Fruit fly (Drosophila melanogaster) whole organism, embryonic: Measurements from ENCODE around the gene Chchd2.

ENCODE experiments used
- Adf1 ChIP-seq: fragments of 200-800 bp; sonication (Bioruptor generic); IDR thresholded peaks from 2 replicates; pipeline ENCODE4 v1.3.6; 2022; ENCODE audit warnings: missing biosample characterization, missing genetic modification characterization
- Awh ChIP-seq: fragments of 200-800 bp; sonication (Bioruptor generic); IDR thresholded peaks from 2 replicates; pipeline ENCODE4, ENCODE4 v1.3.6; 2022; ENCODE audit warnings: missing biosample characterization, missing genetic modification characterization
- BEAF-32 ChIP-seq: fragments of 200-800 bp; sonication (Bioruptor generic); optimal IDR thresholded peaks from 3 replicates; lab custom pipeline; 2017; ENCODE audit warnings: missing biosample characterization, missing genetic modification characterization, mild to moderate bottlenecking, moderate library complexity, missing genetic modification reagents
- C15 ChIP-seq: fragments of 200-800 bp; sonication (Bioruptor generic); IDR thresholded peaks from 3 replicates; pipeline ENCODE4 v1.3.6; 2022; ENCODE audit warnings: missing biosample characterization, missing genetic modification characterization
- CG10431 ChIP-seq: fragments of 200-800 bp; sonication (Bioruptor generic); optimal IDR thresholded peaks from 3 replicates; lab custom pipeline; 2018; ENCODE audit warnings: missing biosample characterization, mild to moderate bottlenecking, missing genetic modification characterization
- CG10654 ChIP-seq: fragments of 200-800 bp; sonication (Bioruptor generic); optimal IDR thresholded peaks from 2 replicates; lab custom pipeline; 2016; ENCODE audit warnings: missing biosample characterization, missing genetic modification characterization
- CG11560 ChIP-seq: fragments of 200-800 bp; sonication (Bioruptor generic); IDR thresholded peaks from 3 replicates; pipeline ENCODE4 v1.3.6; 2022; ENCODE audit warnings: missing biosample characterization, missing genetic modification characterization
- CG11695 ChIP-seq: fragments of 200-800 bp; sonication (Bioruptor generic); IDR thresholded peaks from 3 replicates; pipeline ENCODE4 v1.3.6; 2022; ENCODE audit warnings: missing biosample characterization, missing genetic modification characterization
- CG13894 ChIP-seq: fragments of 200-800 bp; sonication (Bioruptor generic); optimal IDR thresholded peaks from 3 replicates; lab custom pipeline; 2018; ENCODE audit warnings: missing biosample characterization, mild to moderate bottlenecking, missing genetic modification characterization, moderate library complexity
- CG1529 ChIP-seq: fragments of 200-800 bp; sonication (Bioruptor generic); optimal IDR thresholded peaks from 3 replicates; lab custom pipeline; 2018; ENCODE audit warnings: missing biosample characterization, missing genetic modification characterization
- CG15696 ChIP-seq: fragments of 200-800 bp; sonication (Bioruptor generic); optimal IDR thresholded peaks from 2 replicates; lab custom pipeline; 2019; ENCODE audit warnings: missing biosample characterization, mild to moderate bottlenecking, missing genetic modification characterization, moderate library complexity
- CG1603 ChIP-seq: fragments of 200-800 bp; sonication (Bioruptor generic); optimal IDR thresholded peaks from 2 replicates; lab custom pipeline; 2019; ENCODE audit warnings: missing biosample characterization, mild to moderate bottlenecking, missing genetic modification characterization, moderate library complexity
- CG18262 ChIP-seq: fragments of 200-800 bp; optimal IDR thresholded peaks from 3 replicates; lab custom pipeline; 2019; ENCODE audit warnings: missing biosample characterization, mild to moderate bottlenecking, missing genetic modification characterization, moderate library complexity
- CG30403 ChIP-seq: fragments of 200-800 bp; sonication (Bioruptor generic); optimal IDR thresholded peaks from 3 replicates; lab custom pipeline; 2016; ENCODE audit warnings: missing biosample characterization, missing genetic modification characterization
- CG32532 ChIP-seq: fragments of 200-800 bp; sonication (Bioruptor generic); IDR thresholded peaks from 2 replicates; pipeline ENCODE4 v1.3.6; 2022; ENCODE audit warnings: missing biosample characterization, missing genetic modification characterization
- CG3407 ChIP-seq: fragments of 200-800 bp; sonication (Bioruptor generic); optimal IDR thresholded peaks from 2 replicates; lab custom pipeline; 2018; ENCODE audit warnings: missing biosample characterization, mild to moderate bottlenecking, missing genetic modification characterization
- CG3726 ChIP-seq: fragments of 200-800 bp; sonication (Bioruptor generic); IDR thresholded peaks from 3 replicates; pipeline ENCODE4, ENCODE4 v1.3.6; 2022; ENCODE audit warnings: missing biosample characterization, missing genetic modification characterization
- CG7839 ChIP-seq: fragments of 200-800 bp; sonication (Bioruptor generic); optimal IDR thresholded peaks from 3 replicates; lab custom pipeline; 2018; ENCODE audit warnings: missing biosample characterization, mild to moderate bottlenecking, missing genetic modification characterization, moderate library complexity
- CG8359 ChIP-seq: fragments of 200-800 bp; sonication (Bioruptor generic); optimal IDR thresholded peaks from 2 replicates; lab custom pipeline; 2017; ENCODE audit warnings: missing biosample characterization, mild to moderate bottlenecking, missing genetic modification characterization, borderline replicate concordance
- CG9727 ChIP-seq: fragments of 200-800 bp; sonication (Bioruptor generic); optimal IDR thresholded peaks from 3 replicates; lab custom pipeline; 2017; ENCODE audit warnings: missing biosample characterization, mild to moderate bottlenecking, missing genetic modification characterization
- Med ChIP-seq: fragments of 200-800 bp; sonication (Bioruptor generic); peaks from one replicate; lab custom pipeline; 2016; ENCODE audit warnings: missing biosample characterization, missing genetic modification characterization, mild to moderate bottlenecking, inconsistent platforms, moderate library complexity
- NC2α ChIP-seq: fragments of 200-800 bp; sonication (Bioruptor generic); optimal IDR thresholded peaks from 2 replicates; lab custom pipeline; 2016; ENCODE audit warnings: missing biosample characterization, missing genetic modification characterization
- NC2β ChIP-seq: fragments of 200-800 bp; sonication (Bioruptor generic); optimal IDR thresholded peaks from 2 replicates; lab custom pipeline; 2016; ENCODE audit warnings: missing biosample characterization, missing genetic modification characterization
- NfI ChIP-seq: fragments of 200-800 bp; sonication (Bioruptor generic); optimal IDR thresholded peaks from 3 replicates; lab custom pipeline; 2018; ENCODE audit warnings: missing biosample characterization, mild to moderate bottlenecking, missing genetic modification characterization, moderate library complexity
- Oli ChIP-seq: fragments of 200-800 bp; sonication (Bioruptor generic); optimal IDR thresholded peaks from 2 replicates; lab custom pipeline; 2018; ENCODE audit warnings: missing biosample characterization, mild to moderate bottlenecking, missing genetic modification characterization, moderate library complexity
- PHDP ChIP-seq: fragments of 200-800 bp; sonication (Bioruptor generic); optimal IDR thresholded peaks from 3 replicates; lab custom pipeline; 2018; ENCODE audit warnings: missing biosample characterization, mild to moderate bottlenecking, missing genetic modification characterization, moderate library complexity
- Rfx ChIP-seq: fragments of 200-800 bp; sonication (Bioruptor generic); IDR thresholded peaks from 2 replicates; pipeline ENCODE4 v1.3.6; 2022; ENCODE audit warnings: missing biosample characterization, missing genetic modification characterization
- Sox100B ChIP-seq: fragments of 200-800 bp; sonication (Bioruptor generic); optimal IDR thresholded peaks from 3 replicates; lab custom pipeline; 2018; ENCODE audit warnings: missing biosample characterization, mild to moderate bottlenecking, missing genetic modification characterization
- Sox102F ChIP-seq: fragments of 200-800 bp; sonication (Bioruptor generic); optimal IDR thresholded peaks from 2 replicates; lab custom pipeline; 2018; ENCODE audit warnings: missing biosample characterization, mild to moderate bottlenecking, missing genetic modification characterization, moderate library complexity
- ac ChIP-seq: fragments of 200-800 bp; sonication (Bioruptor generic); optimal IDR thresholded peaks from 3 replicates; lab custom pipeline; 2017; ENCODE audit warnings: missing biosample characterization, mild to moderate bottlenecking, missing genetic modification characterization
- ato ChIP-seq: fragments of 200-800 bp; sonication (Bioruptor generic); IDR thresholded peaks from 2 replicates; pipeline ENCODE4 v1.3.6; 2022; ENCODE audit warnings: missing biosample characterization, missing genetic modification characterization; ENCODE audit not compliant: partially characterized antibody
- az2 ChIP-seq: fragments of 200-800 bp; sonication (Bioruptor generic); optimal IDR thresholded peaks from 3 replicates; lab custom pipeline; 2016; ENCODE audit warnings: missing biosample characterization, missing genetic modification characterization
- caup ChIP-seq: fragments of 200-800 bp; sonication (Bioruptor generic); optimal IDR thresholded peaks from 3 replicates; lab custom pipeline; 2017; ENCODE audit warnings: missing biosample characterization, mild to moderate bottlenecking, missing genetic modification characterization, moderate library complexity; ENCODE audit not compliant: severe bottlenecking
- dm ChIP-seq: fragments of 200-800 bp; sonication (Bioruptor generic); optimal IDR thresholded peaks from 3 replicates; lab custom pipeline; 2016; ENCODE audit warnings: missing biosample characterization, missing genetic modification characterization
- emc ChIP-seq: fragments of 200-800 bp; sonication (Bioruptor generic); optimal IDR thresholded peaks from 2 replicates; lab custom pipeline; 2016; ENCODE audit warnings: missing biosample characterization, missing genetic modification characterization
- fd102C ChIP-seq: fragments of 200-800 bp; sonication (Bioruptor generic); optimal IDR thresholded peaks from 2 replicates; lab custom pipeline; 2018; ENCODE audit warnings: missing biosample characterization, mild to moderate bottlenecking, missing genetic modification characterization, moderate library complexity
- kni ChIP-seq: fragments of 200-800 bp; sonication (Bioruptor generic); optimal IDR thresholded peaks from 3 replicates; lab custom pipeline; 2017; ENCODE audit warnings: mild to moderate bottlenecking, missing biosample characterization, missing genetic modification reagents, missing genetic modification characterization
- lab ChIP-seq: fragments of 200-800 bp; sonication (Bioruptor generic); optimal IDR thresholded peaks from 3 replicates; lab custom pipeline; 2017; ENCODE audit warnings: missing biosample characterization, missing genetic modification characterization, mild to moderate bottlenecking, moderate library complexity, missing genetic modification reagents
- lbe ChIP-seq: fragments of 200-800 bp; sonication (Bioruptor generic); optimal IDR thresholded peaks from 2 replicates; lab custom pipeline; 2016; ENCODE audit warnings: missing biosample characterization, mild to moderate bottlenecking, missing genetic modification characterization
- nerfin-1 ChIP-seq: fragments of 200-800 bp; sonication (Bioruptor generic); optimal IDR thresholded peaks from 3 replicates; lab custom pipeline; 2019; ENCODE audit warnings: missing biosample characterization, mild to moderate bottlenecking, missing genetic modification characterization, moderate library complexity
- phol ChIP-seq: fragments of 200-800 bp; sonication (Bioruptor generic); optimal IDR thresholded peaks from 3 replicates; lab custom pipeline; 2018; ENCODE audit warnings: missing biosample characterization, mild to moderate bottlenecking, missing genetic modification characterization, moderate library complexity
- prd ChIP-seq, 3 experiments: fragments of >200 bp in 2 of 3; fragments of 200-800 bp in 1 of 3; sonication (Bioruptor generic) in 1 of 3; optimal IDR thresholded peaks in 2 of 3; IDR thresholded peaks in 1 of 3; 2 replicates in 2 of 3; 3 replicates in 1 of 3; pipeline versions ENCODE4 v1.3.6 to Lab custom; 2017 to 2022; ENCODE audit warnings: missing biosample characterization in 1 of 3, missing genetic modification characterization in 1 of 3
- slp2 ChIP-seq: fragments of 200-800 bp; sonication (Bioruptor generic); optimal IDR thresholded peaks from 2 replicates; lab custom pipeline; 2016; ENCODE audit warnings: missing biosample characterization, missing genetic modification characterization
- stwl ChIP-seq: fragments of 200-800 bp; sonication (Bioruptor generic); optimal IDR thresholded peaks from 3 replicates; lab custom pipeline; 2018; ENCODE audit warnings: missing biosample characterization, mild to moderate bottlenecking, missing genetic modification characterization, moderate library complexity
- vfl ChIP-seq: fragments of 200-800 bp; sonication (Bioruptor generic); optimal IDR thresholded peaks from 2 replicates; lab custom pipeline; 2016; ENCODE audit warnings: missing biosample characterization, missing genetic modification characterization
- vnd ChIP-seq: fragments of 200-800 bp; sonication (Bioruptor generic); IDR thresholded peaks from 3 replicates; pipeline ENCODE4 v1.3.6; 2022; ENCODE audit warnings: missing biosample characterization, missing genetic modification characterization; ENCODE audit not compliant: partially characterized antibody
- zfh2 ChIP-seq: fragments of 200-800 bp; sonication (Bioruptor generic); optimal IDR thresholded peaks from 2 replicates; lab custom pipeline; 2016; ENCODE audit warnings: missing biosample characterization, missing genetic modification characterization

The Chchd2 gene

dm6 chrX:17181264-17182198, 32.7 kb downstream of the Chchd2 start (continued):
- TF ChIP-seq CG3407 (GFP tag; lab: Kevin White, UChicago) = no peak
- no peak for TF ChIP-seq Rfx (GFP tag; lab: Robert Waterston, UW)
- no peak for TF ChIP-seq CG1529
- peak; percentile 36 for TF ChIP-seq Med
- TF ChIP-seq CG11560 (tag; lab: Robert Waterston, UW) = no peak
- no peak for TF ChIP-seq NfI (GFP tag; lab: Kevin White, UChicago)
- peak; percentile 36; the same call in 1 of the 2 replicates for TF ChIP-seq CG32532 (GFP tag; lab: Robert Waterston, UW)
- no peak for TF ChIP-seq NC2α
- TF ChIP-seq zfh2 (GFP tag; lab: Kevin White, UChicago) = no peak
- peak; percentile 34 for TF ChIP-seq PHDP (tag; lab: Kevin White, UChicago)
- no peak for TF ChIP-seq ac (GFP tag; lab: Kevin White, UChicago)
- TF ChIP-seq fd102C = no peak
- TF ChIP-seq CG8359 (GFP tag; lab: Kevin White, UChicago) = no peak
- TF ChIP-seq prd (optimal IDR thresholded peaks at IDR 0.05; lab: Kevin White, UChicago) = no peak
- peak; percentile 21; the same call in 1 of the 3 replicates for TF ChIP-seq prd (GFP tag; IDR thresholded peaks at IDR 0.05; lab: Robert Waterston, UW)
- TF ChIP-seq Awh (GFP tag; lab: Robert Waterston, UW) = no peak
- no peak for TF ChIP-seq CG1603 (tag; lab: Kevin White, UChicago)
- 0 out of 3 replicates have a peak, but pooled peaks have one; percentile 28 for TF ChIP-seq CG3726 (GFP tag; lab: Robert Waterston, UW)
- peak; percentile 51; the same call in 1 of the 3 replicates for TF ChIP-seq CG11695
- TF ChIP-seq az2 (GFP tag; lab: Kevin White, UChicago) = peak; percentile 5
- peak; percentile 34 for TF ChIP-seq Sox100B (GFP tag; lab: Kevin White, UChicago)
- no peak for TF ChIP-seq CG10654 (GFP tag; lab: Kevin White, UChicago)
- no peak for TF ChIP-seq CG10431
- peak; percentile 37 for TF ChIP-seq CG9727 (GFP tag; lab: Kevin White, UChicago)
- peak; percentile 39 for TF ChIP-seq phol
- no peak for TF ChIP-seq CG13894 (tag; lab: Kevin White, UChicago)
- TF ChIP-seq nerfin-1 (tag; lab: Kevin White, UChicago) = no peak
- peak; percentile 1 for TF ChIP-seq caup (GFP tag; lab: Kevin White, UChicago)
- no peak for TF ChIP-seq lbe (GFP tag; lab: Kevin White, UChicago)
- TF ChIP-seq emc (GFP tag; lab: Kevin White, UChicago) = no peak
- no peak for TF ChIP-seq ato (GFP tag; lab: Robert Waterston, UW)
- TF ChIP-seq vfl (GFP tag; lab: Kevin White, UChicago) = no peak
- TF ChIP-seq NC2β (GFP tag; lab: Kevin White, UChicago) = no peak
- TF ChIP-seq slp2 (GFP tag; lab: Kevin White, UChicago) = no peak
- no peak for TF ChIP-seq C15 (GFP tag; lab: Robert Waterston, UW)
- TF ChIP-seq CG18262 (tag; lab: Kevin White, UChicago) = peak; percentile 62
- TF ChIP-seq Sox102F (GFP tag; lab: Kevin White, UChicago) = peak; percentile 48
- TF ChIP-seq BEAF-32 (GFP tag; lab: Kevin White, UChicago) = no peak
- TF ChIP-seq Adf1 = no peak
- no peak for TF ChIP-seq dm
- TF ChIP-seq CG15696 (tag; lab: Kevin White, UChicago) = no peak
- peak; percentile 34 for TF ChIP-seq CG7839
- no peak for TF ChIP-seq CG30403 (GFP tag; lab: Kevin White, UChicago)
- TF ChIP-seq lab = peak; percentile 55
- no peak for TF ChIP-seq stwl (tag; lab: Kevin White, UChicago)
- no peak for TF ChIP-seq kni (GFP tag; lab: Kevin White, UChicago)
- TF ChIP-seq vnd = no peak
- peak; percentile 13 for TF ChIP-seq Oli (tag; lab: Kevin White, UChicago)
